Fruit fly (Drosophila melanogaster): ENCODE data around the gene Chc.

Gene Chc

dm6 chrX:15870777-15871757, 35.8 kb upstream of the Chc start (continued):
- peak; percentile 20; the same call in 1 of the 2 replicates for TF ChIP-seq rib (GFP tag; IDR thresholded peaks at IDR 0.05)
- no peak for TF ChIP-seq CG4820 (GFP tag; optimal IDR thresholded peaks at IDR 0.05)
- TF ChIP-seq hkb (optimal IDR thresholded peaks at IDR 0.05): no peak
- peak; percentile 79 for TF ChIP-seq hkb (GFP tag; IDR thresholded peaks at IDR 0.05)
- peak; percentile 33 for TF ChIP-seq Mes4 (GFP tag; optimal IDR thresholded peaks at IDR 0.05)
- no peak for TF ChIP-seq Jarid2 (GFP tag; optimal IDR thresholded peaks at IDR 0.05)
- TF ChIP-seq CG8290 (GFP tag; optimal IDR thresholded peaks at IDR 0.05): peak; percentile 7
- TF ChIP-seq CG8290 (tag; optimal IDR thresholded peaks at IDR 0.05): peak in 1 of 2 experiments; percentile 40
- no peak for TF ChIP-seq sug (tag; optimal IDR thresholded peaks at IDR 0.05)
- TF ChIP-seq sna (GFP tag; IDR thresholded peaks at IDR 0.05; ENCODE audit: partially characterized antibody): no peak
- no peak for TF ChIP-seq CG11504 (tag; optimal IDR thresholded peaks at IDR 0.05)
- TF ChIP-seq toy (GFP tag; IDR thresholded peaks at IDR 0.05): no peak
- TF ChIP-seq YL-1 (GFP tag; optimal IDR thresholded peaks at IDR 0.05): peak; percentile 37
- peak; percentile 47 for TF ChIP-seq CG12942 (GFP tag; optimal IDR thresholded peaks at IDR 0.05)
- peak; percentile 16 for TF ChIP-seq gro (GFP tag; optimal IDR thresholded peaks at IDR 0.05)
- TF ChIP-seq Ada2b (GFP tag; IDR thresholded peaks at IDR 0.05): peak; percentile 23; the same call in 1 of the 2 replicates
- TF ChIP-seq CG6683 (GFP tag; optimal IDR thresholded peaks at IDR 0.05): peak; percentile 74
- no peak for TF ChIP-seq CG31441 (GFP tag; IDR thresholded peaks at IDR 0.05)
- no peak for TF ChIP-seq Optix (GFP tag; IDR thresholded peaks at IDR 0.05)
- TF ChIP-seq Side (GFP tag; optimal IDR thresholded peaks at IDR 0.05): peak; percentile 31
- TF ChIP-seq CG1529 (GFP tag; optimal IDR thresholded peaks at IDR 0.05): peak; percentile 50
- peak; percentile 41 for TF ChIP-seq salm (tag; optimal IDR thresholded peaks at IDR 0.05)
- TF ChIP-seq run (tag; optimal IDR thresholded peaks at IDR 0.05): no peak
- TF ChIP-seq fru (optimal IDR thresholded peaks at IDR 0.05): no peak
- no peak for TF ChIP-seq CG7745 (tag; optimal IDR thresholded peaks at IDR 0.05)
- no peak for TF ChIP-seq CG14965 (GFP tag; optimal IDR thresholded peaks at IDR 0.05; ENCODE audit: borderline replicate concordance)
- TF ChIP-seq Opbp (GFP tag; IDR thresholded peaks at IDR 0.05; ENCODE audit: partially characterized antibody): no peak
- peak; percentile 50 for TF ChIP-seq CG4854 (GFP tag; optimal IDR thresholded peaks at IDR 0.05)
- TF ChIP-seq psq (GFP tag; optimal IDR thresholded peaks at IDR 0.05): peak; percentile 3
- peak; percentile 64 for TF ChIP-seq CG18476 (GFP tag; optimal IDR thresholded peaks at IDR 0.05)
- TF ChIP-seq pb (GFP tag; optimal IDR thresholded peaks at IDR 0.05): no peak
- no peak for TF ChIP-seq Nf-YC (tag; optimal IDR thresholded peaks at IDR 0.05)
- peak; percentile 46 for TF ChIP-seq Mad (GFP tag; optimal IDR thresholded peaks at IDR 0.05)
- peak; percentile 47 for TF ChIP-seq CG13624 (GFP tag; optimal IDR thresholded peaks at IDR 0.05)
- TF ChIP-seq HmgZ (tag; optimal IDR thresholded peaks at IDR 0.05): peak; percentile 80
- peak; percentile 85 for TF ChIP-seq Fer3 (tag; optimal IDR thresholded peaks at IDR 0.05)
- TF ChIP-seq Fer1 (GFP tag; optimal IDR thresholded peaks at IDR 0.05): peak; percentile 90
- no peak for TF ChIP-seq gsb-n (tag; optimal IDR thresholded peaks at IDR 0.05)
- TF ChIP-seq pfk (GFP tag; optimal IDR thresholded peaks at IDR 0.05): peak; percentile 82
- peak; percentile 31 for TF ChIP-seq kay (GFP tag; optimal IDR thresholded peaks at IDR 0.05)
- TF ChIP-seq esg (GFP tag; conservative IDR thresholded peaks at IDR 0.05): no peak
- TF ChIP-seq twi (tag; optimal IDR thresholded peaks at IDR 0.05): no peak
- peak; percentile 48 for TF ChIP-seq grn (GFP tag; optimal IDR thresholded peaks at IDR 0.05)
- TF ChIP-seq Hmr (GFP tag; optimal IDR thresholded peaks at IDR 0.05): no peak
- peak; percentile 46 for TF ChIP-seq Nf-YB (GFP tag; optimal IDR thresholded peaks at IDR 0.05)
- TF ChIP-seq CG18011 (GFP tag; optimal IDR thresholded peaks at IDR 0.05): peak; percentile 18
- TF ChIP-seq CG6854 (GFP tag; optimal IDR thresholded peaks at IDR 0.05): peak; percentile 85
- TF ChIP-seq wdn (GFP tag; IDR thresholded peaks at IDR 0.05): peak; percentile 31; the same call in 1 of the 2 replicates
- TF ChIP-seq CG14014 (GFP tag; IDR thresholded peaks at IDR 0.05): peak; percentile 79; the same call in 1 of the 2 replicates

Measured in whole organism, embryonic.